Fruit fly (Drosophila melanogaster): ENCODE results near the gene CG45263.

Gene CG45263

DNA sequence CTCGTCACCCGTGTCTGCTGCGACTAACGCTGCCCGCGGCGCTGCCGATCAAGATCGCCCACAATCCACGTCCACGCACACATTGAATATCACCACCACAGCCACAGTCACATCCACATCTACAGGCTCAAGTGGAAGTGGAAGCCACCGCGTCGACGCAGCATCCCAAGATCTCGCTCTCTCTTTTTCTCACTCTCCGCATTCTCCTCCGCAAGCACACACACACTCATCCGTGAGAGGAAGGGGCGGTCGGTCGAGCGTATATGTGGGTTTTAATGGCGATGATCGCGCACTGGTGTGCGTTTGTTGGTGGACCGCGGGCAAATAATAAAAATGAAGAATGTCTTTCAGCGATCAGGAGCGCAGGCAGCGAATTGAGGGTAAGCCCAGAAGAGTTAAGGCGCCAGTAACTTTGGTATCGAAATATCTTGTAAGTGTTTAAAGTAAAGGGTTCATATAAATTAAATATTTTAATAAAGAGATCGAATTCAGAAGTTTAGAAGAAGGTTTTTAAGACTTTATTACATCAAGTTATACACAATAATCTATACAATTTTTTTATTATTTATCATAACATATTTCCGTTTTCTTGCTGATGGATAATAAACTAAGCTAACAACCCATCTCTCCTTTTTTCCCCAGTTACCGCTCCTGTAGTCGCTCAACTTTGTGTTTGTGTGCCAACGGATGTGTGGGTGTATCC is 143.5 kb downstream of the CG45263 start, which contains the start of gene Poxm:
TSS of gene Poxm (minus strand) at position 25 of the 703 bp plus-strand sequence.
- peak; percentile 71 for TF ChIP-seq psq (GFP tag; optimal IDR thresholded peaks at IDR 0.05)
- TF ChIP-seq Meics (GFP tag; optimal IDR thresholded peaks at IDR 0.05): peak; percentile 87
- TF ChIP-seq Dip2 (GFP tag; IDR thresholded peaks at IDR 0.05): peak; percentile 53
- TF ChIP-seq Bteb2 (GFP tag; optimal IDR thresholded peaks at IDR 0.05): peak; percentile 19
- peak; percentile 81; the same call in 1 of the 2 replicates for TF ChIP-seq ranshi (GFP tag; IDR thresholded peaks at IDR 0.05)
- TF ChIP-seq ham (GFP tag; IDR thresholded peaks at IDR 0.05): 0 out of 2 replicates have a peak, but pooled peaks have one; percentile 30
- TF ChIP-seq ase (GFP tag; IDR thresholded peaks at IDR 0.05): peak; percentile 79
- TF ChIP-seq CG14014 (GFP tag; IDR thresholded peaks at IDR 0.05): peak; percentile 82; the same call in 1 of the 2 replicates
- TF ChIP-seq chn (GFP tag; optimal IDR thresholded peaks at IDR 0.05): peak; percentile 77
- TF ChIP-seq Hey (tag; optimal IDR thresholded peaks at IDR 0.05): no peak
- peak; percentile 39 for TF ChIP-seq B-H2 (GFP tag; optimal IDR thresholded peaks at IDR 0.05)
- TF ChIP-seq wor (GFP tag; IDR thresholded peaks at IDR 0.05): peak; percentile 82; the same call in 1 of the 2 replicates
- peak; percentile 81 for TF ChIP-seq stc (GFP tag; IDR thresholded peaks at IDR 0.05)
- peak; percentile 87 for TF ChIP-seq CG13775 (GFP tag; optimal IDR thresholded peaks at IDR 0.05)
- peak; percentile 90 for TF ChIP-seq Med (GFP tag)
- TF ChIP-seq org-1 (GFP tag; optimal IDR thresholded peaks at IDR 0.05): peak; percentile 87
- TF ChIP-seq ac (GFP tag; optimal IDR thresholded peaks at IDR 0.05): peak; percentile 75
- peak; percentile 83 for TF ChIP-seq CG31388 (GFP tag; optimal IDR thresholded peaks at IDR 0.05)
- peak; percentile 80 for TF ChIP-seq CG13296 (GFP tag; optimal IDR thresholded peaks at IDR 0.05)
- no peak for TF ChIP-seq abd-A (tag; optimal IDR thresholded peaks at IDR 0.05)
- TF ChIP-seq ATbp (GFP tag; optimal IDR thresholded peaks at IDR 0.05): peak; percentile 81
- peak; percentile 56 for TF ChIP-seq CG17568 (GFP tag; optimal IDR thresholded peaks at IDR 0.05)
- TF ChIP-seq seq (GFP tag; IDR thresholded peaks at IDR 0.05): peak; percentile 78
- peak; percentile 57 for TF ChIP-seq CG11085 (GFP tag; IDR thresholded peaks at IDR 0.05)
- peak; percentile 68 for TF ChIP-seq Atf-2 (GFP tag; optimal IDR thresholded peaks at IDR 0.05)
- TF ChIP-seq mam (GFP tag; optimal IDR thresholded peaks at IDR 0.05): peak; percentile 60
- TF ChIP-seq Hr3 (GFP tag; optimal IDR thresholded peaks at IDR 0.05): peak; percentile 94
- peak; percentile 64 for TF ChIP-seq slp2 (GFP tag; optimal IDR thresholded peaks at IDR 0.05)
- peak; percentile 78 for TF ChIP-seq Max (GFP tag; optimal IDR thresholded peaks at IDR 0.05)
- peak; percentile 95 for TF ChIP-seq CG30403 (GFP tag; optimal IDR thresholded peaks at IDR 0.05)
- peak; percentile 36 for TF ChIP-seq Kr (GFP tag; optimal IDR thresholded peaks at IDR 0.05)
- TF ChIP-seq CG11695 (GFP tag; IDR thresholded peaks at IDR 0.05): peak; percentile 83; the same call in 2 of the 3 replicates
- TF ChIP-seq Poxn (GFP tag; IDR thresholded peaks at IDR 0.05): no peak
- TF ChIP-seq Optix (GFP tag; IDR thresholded peaks at IDR 0.05): peak; percentile 76; the same call in 2 of the 3 replicates
- TF ChIP-seq crol (GFP tag; IDR thresholded peaks at IDR 0.05): 0 out of 2 replicates have a peak, but pooled peaks have one; percentile 26
- TF ChIP-seq wdn (GFP tag; IDR thresholded peaks at IDR 0.05): peak; percentile 47; the same call in 1 of the 2 replicates
- peak; percentile 86 for TF ChIP-seq CG11456 (GFP tag; IDR thresholded peaks at IDR 0.05)
- peak; percentile 93 for TF ChIP-seq grau (tag; optimal IDR thresholded peaks at IDR 0.05)
- no peak for TF ChIP-seq MBD-R2 (GFP tag; IDR thresholded peaks at IDR 0.05)
- TF ChIP-seq jing (GFP tag; optimal IDR thresholded peaks at IDR 0.05): peak; percentile 58
- TF ChIP-seq CG2889 (GFP tag; IDR thresholded peaks at IDR 0.05): 0 out of 3 replicates have a peak, but pooled peaks have one; percentile 51
- peak; percentile 91 for TF ChIP-seq CG8478 (optimal IDR thresholded peaks at IDR 0.05)
- no peak for TF ChIP-seq CG7963 (GFP tag; IDR thresholded peaks at IDR 0.05; ENCODE audit: partially characterized antibody)
- no peak for TF ChIP-seq wek (GFP tag; optimal IDR thresholded peaks at IDR 0.05)
- TF ChIP-seq Trl (optimal IDR thresholded peaks at IDR 0.05): peak; percentile 47 to 78
- TF ChIP-seq Trl (GFP tag; optimal IDR thresholded peaks at IDR 0.05): peak; percentile 58
- peak; percentile 27 for TF ChIP-seq CG6765 (GFP tag; optimal IDR thresholded peaks at IDR 0.05)
- TF ChIP-seq Hr39 (optimal IDR thresholded peaks at IDR 0.05): no peak
- TF ChIP-seq CG15479 (GFP tag; optimal IDR thresholded peaks at IDR 0.05): no peak
- TF ChIP-seq Ada2b (GFP tag; IDR thresholded peaks at IDR 0.05): peak; percentile 88
- peak; percentile 33 for TF ChIP-seq Ets97D (GFP tag; optimal IDR thresholded peaks at IDR 0.05)

All from whole organism, embryonic.